Fruit fly (Drosophila melanogaster) whole organism, embryonic: ENCODE data around the gene NPF.

Experiments used
- CG10366 ChIP-seq: fragments of 200-800 bp; sonication (Bioruptor generic); IDR thresholded peaks from 2 replicates; pipeline ENCODE4 v1.3.6; 2022; ENCODE audit warnings: missing biosample characterization, missing genetic modification characterization
- CG12104 ChIP-seq: fragments of 200-800 bp; sonication (Bioruptor generic); optimal IDR thresholded peaks from 3 replicates; lab custom pipeline; 2016; ENCODE audit warnings: missing biosample characterization, missing genetic modification characterization
- CG12299 ChIP-seq: fragments of 200-800 bp; sonication (Bioruptor generic); optimal IDR thresholded peaks from 2 replicates; lab custom pipeline; 2018; ENCODE audit warnings: missing biosample characterization, mild to moderate bottlenecking, missing genetic modification characterization
- CG12744 ChIP-seq: fragments of 200-800 bp; sonication (Bioruptor generic); optimal IDR thresholded peaks from 2 replicates; lab custom pipeline; 2016; ENCODE audit warnings: missing biosample characterization, missing genetic modification characterization
- CG14441 ChIP-seq: fragments of 200-800 bp; sonication (Bioruptor generic); IDR thresholded peaks from 2 replicates; pipeline ENCODE4 v1.3.6; 2022; ENCODE audit warnings: missing biosample characterization, missing genetic modification characterization
- CG16815 ChIP-seq: fragments of 200-800 bp; sonication (Bioruptor generic); optimal IDR thresholded peaks from 3 replicates; lab custom pipeline; 2017; ENCODE audit warnings: missing biosample characterization, mild to moderate bottlenecking, missing genetic modification characterization
- CG17359 ChIP-seq: fragments of 200-800 bp; sonication (Bioruptor generic); optimal IDR thresholded peaks from 3 replicates; lab custom pipeline; 2018; ENCODE audit warnings: missing biosample characterization, mild to moderate bottlenecking, missing genetic modification characterization, moderate library complexity
- CG17568 ChIP-seq: fragments of 200-800 bp; sonication (Bioruptor generic); optimal IDR thresholded peaks from 2 replicates; lab custom pipeline; 2018; ENCODE audit warnings: missing biosample characterization, mild to moderate bottlenecking, missing genetic modification characterization, moderate library complexity
- CG2129 ChIP-seq: fragments of 200-800 bp; sonication (Bioruptor generic); IDR thresholded peaks from 2 replicates; pipeline ENCODE4 v1.3.6; 2022; ENCODE audit warnings: missing biosample characterization, missing genetic modification characterization; ENCODE audit not compliant: partially characterized antibody
- CG2678 ChIP-seq: fragments of 200-800 bp; sonication (Bioruptor generic); optimal IDR thresholded peaks from 3 replicates; lab custom pipeline; 2019; ENCODE audit warnings: missing biosample characterization, mild to moderate bottlenecking, missing genetic modification characterization, moderate library complexity
- CG2875 ChIP-seq: fragments of 200-800 bp; sonication (Bioruptor generic); optimal IDR thresholded peaks from 2 replicates; lab custom pipeline; 2017; ENCODE audit warnings: missing biosample characterization, mild to moderate bottlenecking, missing genetic modification characterization, missing genetic modification reagents
- CG3065 ChIP-seq: fragments of 200-800 bp; sonication (Bioruptor generic); optimal IDR thresholded peaks from 2 replicates; lab custom pipeline; 2016; ENCODE audit warnings: missing biosample characterization, missing genetic modification characterization
- CG31388 ChIP-seq: fragments of 200-800 bp; sonication (Bioruptor generic); optimal IDR thresholded peaks from 2 replicates; lab custom pipeline; 2016; ENCODE audit warnings: missing biosample characterization, missing genetic modification characterization
- CG32772 ChIP-seq: fragments of 200-800 bp; sonication (Bioruptor generic); IDR thresholded peaks from 2 replicates; pipeline ENCODE4 v1.3.6; 2022; ENCODE audit warnings: missing biosample characterization, missing genetic modification characterization
- CG3995 ChIP-seq: fragments of 200-800 bp; sonication (Bioruptor generic); optimal IDR thresholded peaks from 3 replicates; lab custom pipeline; 2016; ENCODE audit warnings: missing biosample characterization, missing genetic modification characterization
- CG4360 ChIP-seq: fragments of 200-800 bp; sonication (Bioruptor generic); IDR thresholded peaks from 2 replicates; pipeline ENCODE4 v1.3.6; 2022; ENCODE audit warnings: missing biosample characterization, missing genetic modification characterization
- CG5245 ChIP-seq: fragments of 200-800 bp; sonication (Bioruptor generic); optimal IDR thresholded peaks from 3 replicates; lab custom pipeline; 2016; ENCODE audit warnings: missing biosample characterization, missing genetic modification characterization
- CG7372 ChIP-seq: fragments of 200-800 bp; sonication (Bioruptor generic); IDR thresholded peaks from 2 replicates; pipeline ENCODE4 v1.3.6; 2022; ENCODE audit warnings: missing biosample characterization, missing genetic modification characterization
- CG8290 ChIP-seq, 3 experiments: fragments of 200-800 bp; sonication (Bioruptor generic); optimal IDR thresholded peaks; 2 replicates each; lab custom pipeline; 2016 to 2019; ENCODE audit warnings: missing biosample characterization in 3 of 3, missing genetic modification characterization in 3 of 3, mild to moderate bottlenecking in 2 of 3, moderate library complexity in 1 of 3
- CG8359 ChIP-seq: fragments of 200-800 bp; sonication (Bioruptor generic); optimal IDR thresholded peaks from 2 replicates; lab custom pipeline; 2017; ENCODE audit warnings: missing biosample characterization, mild to moderate bottlenecking, missing genetic modification characterization, borderline replicate concordance
- CG9215 ChIP-seq: fragments of 200-800 bp; sonication (Bioruptor generic); IDR thresholded peaks from 2 replicates; pipeline ENCODE4 v1.3.6; 2022; ENCODE audit warnings: missing biosample characterization, missing genetic modification characterization
- CG9727 ChIP-seq: fragments of 200-800 bp; sonication (Bioruptor generic); optimal IDR thresholded peaks from 3 replicates; lab custom pipeline; 2017; ENCODE audit warnings: missing biosample characterization, mild to moderate bottlenecking, missing genetic modification characterization
- Doc3 ChIP-seq: fragments of 200-800 bp; sonication (Bioruptor generic); IDR thresholded peaks from 3 replicates; pipeline ENCODE4 v1.3.6; 2022; ENCODE audit warnings: missing biosample characterization, missing genetic modification characterization; ENCODE audit not compliant: partially characterized antibody
- E2f2 ChIP-seq: fragments of 200-800 bp; sonication (Bioruptor generic); IDR thresholded peaks from 2 replicates; pipeline ENCODE4 v1.3.6; 2022; ENCODE audit warnings: missing biosample characterization, missing genetic modification characterization
- Fer3 ChIP-seq: fragments of 200-800 bp; sonication (Bioruptor generic); optimal IDR thresholded peaks from 2 replicates; lab custom pipeline; 2018; ENCODE audit warnings: missing biosample characterization, mild to moderate bottlenecking, missing genetic modification characterization, moderate library complexity
- HHEX ChIP-seq: fragments of 200-800 bp; sonication (Bioruptor generic); optimal IDR thresholded peaks from 3 replicates; lab custom pipeline; 2017; ENCODE audit warnings: missing biosample characterization, mild to moderate bottlenecking, missing genetic modification characterization, missing genetic modification reagents
- HLH4C ChIP-seq: fragments of 200-800 bp; sonication (Bioruptor generic); IDR thresholded peaks from 3 replicates; pipeline ENCODE4 v1.3.6; 2022; ENCODE audit warnings: missing biosample characterization, missing genetic modification characterization; ENCODE audit not compliant: partially characterized antibody
- Hr78 ChIP-seq, 2 experiments: fragments of 200-800 bp in 1 of 2; fragments of >200 bp in 1 of 2; sonication (Bioruptor generic) in 1 of 2; optimal IDR thresholded peaks; 2 replicates each; lab custom pipeline; 2017 to 2019; ENCODE audit warnings: missing biosample characterization in 2 of 2, missing genetic modification characterization in 2 of 2, mild to moderate bottlenecking in 1 of 2, moderate library complexity in 1 of 2
- Lim3 ChIP-seq: fragments of 200-800 bp; sonication (Bioruptor generic); IDR thresholded peaks from 2 replicates; pipeline ENCODE4 v1.3.6; 2022; ENCODE audit warnings: missing biosample characterization, missing genetic modification characterization
- Lpt ChIP-seq: fragments of >200 bp; optimal IDR thresholded peaks from 2 replicates; lab custom pipeline; 2018; ENCODE audit warnings: missing biosample characterization, missing genetic modification characterization
- MESR4 ChIP-seq: fragments of 200-800 bp; sonication (Bioruptor generic); optimal IDR thresholded peaks from 2 replicates; lab custom pipeline; 2018; ENCODE audit warnings: missing biosample characterization, mild to moderate bottlenecking, missing genetic modification characterization, moderate library complexity
- Opbp ChIP-seq: fragments of 200-800 bp; sonication (Bioruptor generic); IDR thresholded peaks from 3 replicates; pipeline ENCODE4 v1.3.6; 2022; ENCODE audit warnings: missing biosample characterization, missing genetic modification characterization; ENCODE audit not compliant: partially characterized antibody
- Poxn ChIP-seq: fragments of 200-800 bp; sonication (Bioruptor generic); IDR thresholded peaks from 2 replicates; pipeline ENCODE4 v1.3.6; 2022; ENCODE audit warnings: missing biosample characterization, missing genetic modification characterization
- TFAM ChIP-seq: fragments of 200-800 bp; sonication (Bioruptor generic); optimal IDR thresholded peaks from 2 replicates; lab custom pipeline; 2017; ENCODE audit warnings: missing biosample characterization, missing genetic modification characterization, inconsistent platforms
- ara ChIP-seq: fragments of 200-800 bp; sonication (Bioruptor generic); IDR thresholded peaks from 2 replicates; pipeline ENCODE4 v1.3.6; 2022; ENCODE audit warnings: missing biosample characterization, missing genetic modification characterization
- ato ChIP-seq: fragments of 200-800 bp; sonication (Bioruptor generic); IDR thresholded peaks from 2 replicates; pipeline ENCODE4 v1.3.6; 2022; ENCODE audit warnings: missing biosample characterization, missing genetic modification characterization; ENCODE audit not compliant: partially characterized antibody
- crc ChIP-seq: fragments of 200-800 bp; sonication (Bioruptor generic); optimal IDR thresholded peaks from 2 replicates; lab custom pipeline; 2016; ENCODE audit warnings: missing biosample characterization, missing genetic modification characterization
- hbn ChIP-seq: fragments of 200-800 bp; sonication (Bioruptor generic); IDR thresholded peaks from 2 replicates; pipeline ENCODE4 v1.3.6; 2022; ENCODE audit warnings: missing biosample characterization, missing genetic modification characterization; ENCODE audit not compliant: partially characterized antibody
- her ChIP-seq: fragments of 200-800 bp; sonication (Bioruptor generic); optimal IDR thresholded peaks from 2 replicates; lab custom pipeline; 2016; ENCODE audit warnings: missing biosample characterization, missing genetic modification characterization
- hth ChIP-seq: fragments of >200 bp; optimal IDR thresholded peaks from 2 replicates; lab custom pipeline; 2017; ENCODE audit warnings: inconsistent platforms
- ken ChIP-seq: fragments of 200-800 bp; sonication (Bioruptor generic); IDR thresholded peaks from 3 replicates; pipeline ENCODE4 v1.3.6; 2022; ENCODE audit warnings: missing biosample characterization, missing genetic modification characterization
- mam ChIP-seq: fragments of 200-800 bp; sonication (Bioruptor generic); optimal IDR thresholded peaks from 3 replicates; lab custom pipeline; 2016; ENCODE audit warnings: missing biosample characterization, missing genetic modification characterization
- nom ChIP-seq: fragments of 200-800 bp; sonication (Bioruptor generic); optimal IDR thresholded peaks from 2 replicates; lab custom pipeline; 2017; ENCODE audit warnings: missing biosample characterization, missing genetic modification characterization, mild to moderate bottlenecking, moderate library complexity, missing genetic modification reagents
- sr ChIP-seq: fragments of 200-800 bp; sonication (Bioruptor generic); IDR thresholded peaks from 3 replicates; pipeline ENCODE4 v1.3.6; 2022; ENCODE audit warnings: missing biosample characterization, missing genetic modification characterization
- tio ChIP-seq: fragments of 200-800 bp; sonication (Bioruptor generic); optimal IDR thresholded peaks from 2 replicates; lab custom pipeline; 2017; ENCODE audit warnings: missing biosample characterization, missing genetic modification characterization, inconsistent platforms
- usp ChIP-seq: fragments of >200 bp; optimal IDR thresholded peaks from 2 replicates; lab custom pipeline; 2017; ENCODE audit warnings: missing biosample characterization, missing genetic modification characterization
- zen2 ChIP-seq: fragments of 200-800 bp; sonication (Bioruptor generic); IDR thresholded peaks from 3 replicates; pipeline ENCODE4 v1.3.6; 2022; ENCODE audit warnings: missing biosample characterization, missing genetic modification characterization; ENCODE audit not compliant: partially characterized antibody

NPF gene

DNA sequence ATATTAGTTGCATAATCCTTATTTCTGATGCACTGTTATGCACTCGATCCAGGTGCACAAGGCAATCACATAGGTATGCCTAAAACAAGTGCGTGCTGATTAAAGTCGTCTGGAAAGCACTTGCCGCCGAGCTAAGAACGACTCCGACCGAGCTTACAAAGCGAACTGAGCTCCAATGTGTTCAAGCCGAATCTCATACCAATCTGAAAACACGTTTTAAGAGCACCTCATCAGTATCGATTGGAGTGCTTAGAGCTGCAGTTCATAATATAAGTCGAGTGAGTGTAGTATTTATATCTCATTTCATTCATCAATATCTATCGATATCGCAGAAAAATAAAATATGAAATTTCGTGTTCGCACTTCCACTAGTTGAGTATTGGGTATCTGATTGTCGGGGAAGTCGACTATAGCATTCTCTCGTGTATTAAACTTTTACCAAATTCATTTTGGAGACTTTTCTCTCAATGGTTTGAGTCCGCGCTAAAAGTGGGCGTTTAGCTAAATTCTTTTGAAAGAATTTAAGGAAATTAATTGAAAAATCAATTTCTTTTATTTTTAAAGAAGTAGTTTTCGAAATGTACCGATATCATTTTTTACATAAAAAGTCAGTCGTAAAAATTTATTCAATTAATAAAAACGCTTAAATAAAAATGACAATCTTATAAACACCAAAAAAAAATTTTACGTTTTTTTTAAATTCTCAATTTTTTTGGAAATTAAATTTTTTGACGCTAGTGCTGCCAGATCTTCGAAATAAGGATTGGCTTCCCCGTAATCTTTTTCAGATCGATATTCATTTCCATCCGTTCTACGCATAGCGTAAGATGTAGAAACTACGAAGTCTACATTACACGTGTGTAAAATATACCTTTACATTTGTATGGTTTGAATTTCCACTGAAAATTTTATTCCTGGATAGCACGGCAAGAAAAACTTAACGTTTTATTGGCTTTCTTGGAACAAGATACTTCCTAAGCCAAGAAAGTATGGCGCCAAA is 46.8 kb downstream of the NPF start, which contains the start of gene modSP (continued):
- no peak for TF ChIP-seq MESR4 (GFP tag; lab: Kevin White, UChicago)
- no peak for TF ChIP-seq CG16815 (GFP tag; lab: Kevin White, UChicago)
- no peak for TF ChIP-seq Lim3 (GFP tag; lab: Robert Waterston, UW)
- peak; percentile 85 for TF ChIP-seq ato
- TF ChIP-seq Fer3 (tag; lab: Kevin White, UChicago): peak; percentile 6
- TF ChIP-seq CG17359 (tag; lab: Kevin White, UChicago): no peak
- peak; percentile 66 for TF ChIP-seq mam (GFP tag; lab: Kevin White, UChicago)
- TF ChIP-seq Poxn: no peak
- no peak for TF ChIP-seq HHEX (GFP tag; lab: Kevin White, UChicago)
- no peak for TF ChIP-seq CG32772 (GFP tag; lab: Robert Waterston, UW)
- TF ChIP-seq CG10366 (GFP tag; lab: Robert Waterston, UW): no peak
- peak; percentile 1 for TF ChIP-seq CG12299 (tag; lab: Kevin White, UChicago)
- TF ChIP-seq CG9727: no peak
- TF ChIP-seq nom (GFP tag; lab: Kevin White, UChicago): peak; percentile 75
- TF ChIP-seq CG9215 (GFP tag; lab: Robert Waterston, UW): no peak
- TF ChIP-seq HLH4C (GFP tag; lab: Robert Waterston, UW): peak; percentile 92
- TF ChIP-seq Lpt (GFP tag; lab: Kevin White, UChicago): no peak
- no peak for TF ChIP-seq Hr78 (GFP tag; optimal IDR thresholded peaks at IDR 0.05; lab: Kevin White, UChicago)
- TF ChIP-seq CG17568: no peak
- TF ChIP-seq CG8359 (GFP tag; lab: Kevin White, UChicago): no peak
- peak; percentile 43; the same call in 1 of the 2 replicates for TF ChIP-seq CG14441 (GFP tag; lab: Robert Waterston, UW)
- TF ChIP-seq CG31388 (GFP tag; lab: Kevin White, UChicago): no peak
- TF ChIP-seq Opbp (GFP tag; lab: Robert Waterston, UW): peak; percentile 81
- TF ChIP-seq CG2875 (GFP tag; lab: Kevin White, UChicago): no peak
- TF ChIP-seq CG12104 (GFP tag; lab: Kevin White, UChicago): peak; percentile 39
- TF ChIP-seq CG8290 (GFP tag; optimal IDR thresholded peaks at IDR 0.05; lab: Kevin White, UChicago): peak; percentile 56
- TF ChIP-seq CG8290 (tag; optimal IDR thresholded peaks at IDR 0.05; lab: Kevin White, UChicago): peak; percentile 72 to 79
- 0 out of 2 replicates have a peak, but pooled peaks have one; percentile 27 for TF ChIP-seq E2f2 (GFP tag; lab: Robert Waterston, UW)
- no peak for TF ChIP-seq CG3995
- TF ChIP-seq hbn (GFP tag; lab: Robert Waterston, UW): peak; percentile 49
- TF ChIP-seq ara: no peak
- TF ChIP-seq CG2129 (GFP tag; lab: Robert Waterston, UW): no peak
- no peak for TF ChIP-seq TFAM (GFP tag; lab: Kevin White, UChicago)
- TF ChIP-seq CG4360: no peak
- TF ChIP-seq zen2 (GFP tag; lab: Robert Waterston, UW): no peak; the same call in 2 of the 3 replicates
- peak; percentile 47 for TF ChIP-seq her (GFP tag; lab: Kevin White, UChicago)
- TF ChIP-seq sr (GFP tag; lab: Robert Waterston, UW): no peak; the same call in 2 of the 3 replicates
- peak; percentile 6 for TF ChIP-seq CG12744 (GFP tag; lab: Kevin White, UChicago)
- no peak for TF ChIP-seq CG2678
- TF ChIP-seq CG3065 (GFP tag; lab: Kevin White, UChicago): peak; percentile 67
- TF ChIP-seq CG5245 (GFP tag; lab: Kevin White, UChicago): peak; percentile 4
- no peak for TF ChIP-seq usp
- TF ChIP-seq crc (GFP tag; lab: Kevin White, UChicago): peak; percentile 25
- TF ChIP-seq ken (GFP tag; lab: Robert Waterston, UW): no peak
- TF ChIP-seq tio (GFP tag; lab: Kevin White, UChicago): no peak
- TF ChIP-seq CG7372: 0 out of 2 replicates have a peak, but pooled peaks have one; percentile 9
- peak; percentile 49; the same call in 2 of the 3 replicates for TF ChIP-seq Doc3 (GFP tag; lab: Robert Waterston, UW)
- no peak for TF ChIP-seq hth (lab: Kevin White, UChicago)
